Fruit fly (Drosophila melanogaster) whole organism, embryonic: ENCODE measurements around the gene c12.1.

ENCODE experiments used
- Aef1 ChIP-seq: fragments of 200-800 bp; sonication (Bioruptor generic); IDR thresholded peaks from 3 replicates; pipeline ENCODE4 v1.3.6; 2022; ENCODE audit warnings: missing biosample characterization, missing genetic modification characterization
- CG10366 ChIP-seq: fragments of 200-800 bp; sonication (Bioruptor generic); IDR thresholded peaks from 2 replicates; pipeline ENCODE4 v1.3.6; 2022; ENCODE audit warnings: missing biosample characterization, missing genetic modification characterization
- CG10979 ChIP-seq: fragments of 200-800 bp; sonication (Bioruptor generic); optimal IDR thresholded peaks from 2 replicates; lab custom pipeline; 2018; ENCODE audit warnings: missing biosample characterization, mild to moderate bottlenecking, missing genetic modification characterization, moderate library complexity
- CG12744 ChIP-seq: fragments of 200-800 bp; sonication (Bioruptor generic); optimal IDR thresholded peaks from 2 replicates; lab custom pipeline; 2016; ENCODE audit warnings: missing biosample characterization, missing genetic modification characterization
- CG14965 ChIP-seq: fragments of 200-800 bp; sonication (Bioruptor generic); optimal IDR thresholded peaks from 2 replicates; lab custom pipeline; 2016; ENCODE audit warnings: missing biosample characterization, missing genetic modification characterization, borderline replicate concordance
- CG15269 ChIP-seq: fragments of 200-800 bp; sonication (Bioruptor generic); optimal IDR thresholded peaks from 2 replicates; lab custom pipeline; 2018; ENCODE audit warnings: missing biosample characterization, mild to moderate bottlenecking, missing genetic modification characterization, moderate library complexity
- CG15696 ChIP-seq: fragments of 200-800 bp; sonication (Bioruptor generic); optimal IDR thresholded peaks from 2 replicates; lab custom pipeline; 2019; ENCODE audit warnings: missing biosample characterization, mild to moderate bottlenecking, missing genetic modification characterization, moderate library complexity
- CG18599 ChIP-seq: fragments of 200-800 bp; sonication (Bioruptor generic); optimal IDR thresholded peaks from 3 replicates; lab custom pipeline; 2017; ENCODE audit warnings: missing biosample characterization, missing genetic modification characterization, mild to moderate bottlenecking, moderate library complexity, missing genetic modification reagents
- CG18619 ChIP-seq: fragments of 200-800 bp; sonication (Bioruptor generic); optimal IDR thresholded peaks from 3 replicates; lab custom pipeline; 2017; ENCODE audit warnings: missing biosample characterization, mild to moderate bottlenecking, missing genetic modification characterization
- CG3847 ChIP-seq: fragments of 200-800 bp; sonication (Bioruptor generic); IDR thresholded peaks from 2 replicates; pipeline ENCODE4 v1.3.6; 2022; ENCODE audit warnings: missing biosample characterization, missing genetic modification characterization
- CG5953 ChIP-seq: fragments of 200-800 bp; sonication (Bioruptor generic); IDR thresholded peaks from 2 replicates; pipeline ENCODE4 v1.3.6; 2022; ENCODE audit warnings: missing biosample characterization, missing genetic modification characterization
- CG7786 ChIP-seq: fragments of 200-800 bp; sonication (Bioruptor generic); optimal IDR thresholded peaks from 2 replicates; lab custom pipeline; 2016; ENCODE audit warnings: missing biosample characterization, missing genetic modification characterization
- CG8388 ChIP-seq: fragments of 200-800 bp; sonication (Bioruptor generic); optimal IDR thresholded peaks from 2 replicates; lab custom pipeline; 2019; ENCODE audit warnings: missing biosample characterization, mild to moderate bottlenecking, missing genetic modification characterization, moderate library complexity
- CG9727 ChIP-seq: fragments of 200-800 bp; sonication (Bioruptor generic); optimal IDR thresholded peaks from 3 replicates; lab custom pipeline; 2017; ENCODE audit warnings: missing biosample characterization, mild to moderate bottlenecking, missing genetic modification characterization
- CG9932 ChIP-seq: fragments of 200-800 bp; sonication (Bioruptor generic); IDR thresholded peaks from 2 replicates; pipeline ENCODE4 v1.3.6; 2022; ENCODE audit warnings: missing biosample characterization, missing genetic modification characterization
- CkIIα-i1 ChIP-seq: fragments of 200-800 bp; sonication (Bioruptor generic); IDR thresholded peaks from 2 replicates; pipeline ENCODE4 v1.3.6; 2022; ENCODE audit warnings: missing biosample characterization, missing genetic modification characterization
- D19B ChIP-seq: fragments of 200-800 bp; sonication (Bioruptor generic); optimal IDR thresholded peaks from 2 replicates; lab custom pipeline; 2017; ENCODE audit warnings: missing biosample characterization, mild to moderate bottlenecking, missing genetic modification characterization
- Deaf1 ChIP-seq: fragments of 200-800 bp; optimal IDR thresholded peaks from 3 replicates; lab custom pipeline; 2019; ENCODE audit warnings: missing biosample characterization, mild to moderate bottlenecking, missing genetic modification characterization, moderate library complexity
- E2f1 ChIP-seq: fragments of 200-800 bp; sonication (Bioruptor generic); IDR thresholded peaks from 2 replicates; pipeline ENCODE4 v1.3.6; 2022; ENCODE audit warnings: missing biosample characterization, missing genetic modification characterization
- HLHmδ ChIP-seq: fragments of 200-800 bp; sonication (Bioruptor generic); optimal IDR thresholded peaks from 2 replicates; lab custom pipeline; 2018; ENCODE audit warnings: missing biosample characterization, mild to moderate bottlenecking, missing genetic modification characterization, moderate library complexity
- Hmx ChIP-seq: fragments of 200-800 bp; sonication (Bioruptor generic); optimal IDR thresholded peaks from 2 replicates; lab custom pipeline; 2016; ENCODE audit warnings: missing biosample characterization, missing genetic modification characterization
- Hr39 ChIP-seq: fragments of >200 bp; optimal IDR thresholded peaks from 2 replicates; lab custom pipeline; 2017
- Max ChIP-seq: fragments of 200-800 bp; sonication (Bioruptor generic); optimal IDR thresholded peaks from 2 replicates; lab custom pipeline; 2016; ENCODE audit warnings: missing biosample characterization, mild to moderate bottlenecking, missing genetic modification characterization
- Meics ChIP-seq: fragments of 200-800 bp; sonication (Bioruptor generic); optimal IDR thresholded peaks from 2 replicates; lab custom pipeline; 2017; ENCODE audit warnings: missing biosample characterization, mild to moderate bottlenecking, missing genetic modification characterization
- Nf-YC ChIP-seq: fragments of 200-800 bp; optimal IDR thresholded peaks from 3 replicates; lab custom pipeline; 2019; ENCODE audit warnings: missing biosample characterization, mild to moderate bottlenecking, missing genetic modification characterization, moderate library complexity
- Ptx1 ChIP-seq: fragments of 200-800 bp; sonication (Bioruptor generic); IDR thresholded peaks from 2 replicates; pipeline ENCODE4 v1.3.6; 2022; ENCODE audit warnings: missing biosample characterization, missing genetic modification characterization
- Spps ChIP-seq: fragments of 200-800 bp; sonication (Bioruptor generic); optimal IDR thresholded peaks from 2 replicates; lab custom pipeline; 2018; ENCODE audit warnings: missing biosample characterization, mild to moderate bottlenecking, missing genetic modification characterization
- Trl ChIP-seq, 3 experiments: fragments of >200 bp in 2 of 3; fragments of 200-800 bp in 1 of 3; sonication (Bioruptor generic) in 1 of 3; optimal IDR thresholded peaks; 2 replicates in 1 of 3; 3 replicates in 2 of 3; lab custom pipeline; 2016 to 2017; ENCODE audit warnings: missing biosample characterization in 1 of 3, missing genetic modification characterization in 1 of 3
- az2 ChIP-seq: fragments of 200-800 bp; sonication (Bioruptor generic); optimal IDR thresholded peaks from 3 replicates; lab custom pipeline; 2016; ENCODE audit warnings: missing biosample characterization, missing genetic modification characterization
- bcd ChIP-seq: fragments of 200-800 bp; sonication (Bioruptor generic); optimal IDR thresholded peaks from 2 replicates; lab custom pipeline; 2017; ENCODE audit warnings: missing biosample characterization, mild to moderate bottlenecking, missing genetic modification characterization
- bsh ChIP-seq, 2 experiments: fragments of 200-800 bp; sonication (Bioruptor generic); optimal IDR thresholded peaks; 2 replicates each; lab custom pipeline; 2017 to 2018; ENCODE audit warnings: mild to moderate bottlenecking in 2 of 2, missing biosample characterization in 2 of 2, missing genetic modification characterization in 2 of 2, moderate library complexity in 1 of 2
- cato ChIP-seq: fragments of 200-800 bp; sonication (Bioruptor generic); optimal IDR thresholded peaks from 2 replicates; lab custom pipeline; 2016; ENCODE audit warnings: missing biosample characterization, missing genetic modification characterization, borderline replicate concordance
- cg ChIP-seq: fragments of 200-800 bp; sonication (Bioruptor generic); optimal IDR thresholded peaks from 3 replicates; lab custom pipeline; 2019; ENCODE audit warnings: missing biosample characterization, mild to moderate bottlenecking, missing genetic modification characterization, moderate library complexity
- chm ChIP-seq: fragments of 200-800 bp; sonication (Bioruptor generic); IDR thresholded peaks from 2 replicates; pipeline ENCODE4 v1.3.6; 2022; ENCODE audit warnings: missing biosample characterization, missing genetic modification characterization
- croc ChIP-seq: fragments of 200-800 bp; sonication (Bioruptor generic); conservative IDR thresholded peaks from 3 replicates; pipeline ENCODE4 v1.3.6; 2022; ENCODE audit warnings: missing biosample characterization, missing genetic modification characterization
- gsb-n ChIP-seq: fragments of 200-800 bp; sonication (Bioruptor generic); optimal IDR thresholded peaks from 3 replicates; lab custom pipeline; 2018; ENCODE audit warnings: missing biosample characterization, mild to moderate bottlenecking, missing genetic modification characterization
- ind ChIP-seq: fragments of 200-800 bp; sonication (Bioruptor generic); optimal IDR thresholded peaks from 3 replicates; lab custom pipeline; 2016; ENCODE audit warnings: missing biosample characterization, missing genetic modification characterization
- jing ChIP-seq: fragments of 200-800 bp; sonication (Bioruptor generic); optimal IDR thresholded peaks from 2 replicates; lab custom pipeline; 2018; ENCODE audit warnings: missing biosample characterization, mild to moderate bottlenecking, missing genetic modification characterization
- jumu ChIP-seq: fragments of 200-800 bp; sonication (Bioruptor generic); optimal IDR thresholded peaks from 3 replicates; lab custom pipeline; 2016; ENCODE audit warnings: missing biosample characterization, missing genetic modification characterization
- kay ChIP-seq: fragments of 200-800 bp; sonication (Bioruptor generic); optimal IDR thresholded peaks from 2 replicates; lab custom pipeline; 2016; ENCODE audit warnings: missing biosample characterization, missing genetic modification characterization
- mld ChIP-seq: fragments of 200-800 bp; sonication (Bioruptor generic); IDR thresholded peaks from 3 replicates; pipeline ENCODE4 v1.3.6; 2022; ENCODE audit warnings: missing biosample characterization, missing genetic modification characterization; ENCODE audit not compliant: partially characterized antibody
- p53 ChIP-seq: fragments of 200-800 bp; sonication (Bioruptor generic); optimal IDR thresholded peaks from 2 replicates; lab custom pipeline; 2016; ENCODE audit warnings: missing biosample characterization, missing genetic modification characterization
- pho ChIP-seq: fragments of 200-800 bp; sonication (Bioruptor generic); optimal IDR thresholded peaks from 2 replicates; lab custom pipeline; 2016; ENCODE audit warnings: missing biosample characterization, missing genetic modification characterization
- pum ChIP-seq: fragments of 200-800 bp; sonication (Bioruptor generic); optimal IDR thresholded peaks from 2 replicates; lab custom pipeline; 2016; ENCODE audit warnings: missing biosample characterization, missing genetic modification characterization
- stc ChIP-seq: fragments of 200-800 bp; sonication (Bioruptor generic); IDR thresholded peaks from 2 replicates; pipeline ENCODE4 v1.3.6; 2022; ENCODE audit warnings: missing biosample characterization, missing genetic modification characterization
- tio ChIP-seq: fragments of 200-800 bp; sonication (Bioruptor generic); optimal IDR thresholded peaks from 2 replicates; lab custom pipeline; 2017; ENCODE audit warnings: missing biosample characterization, missing genetic modification characterization, inconsistent platforms
- trem ChIP-seq: fragments of 200-800 bp; optimal IDR thresholded peaks from 3 replicates; lab custom pipeline; 2019; ENCODE audit warnings: missing biosample characterization, mild to moderate bottlenecking, missing genetic modification characterization, moderate library complexity

The c12.1 gene

DNA sequence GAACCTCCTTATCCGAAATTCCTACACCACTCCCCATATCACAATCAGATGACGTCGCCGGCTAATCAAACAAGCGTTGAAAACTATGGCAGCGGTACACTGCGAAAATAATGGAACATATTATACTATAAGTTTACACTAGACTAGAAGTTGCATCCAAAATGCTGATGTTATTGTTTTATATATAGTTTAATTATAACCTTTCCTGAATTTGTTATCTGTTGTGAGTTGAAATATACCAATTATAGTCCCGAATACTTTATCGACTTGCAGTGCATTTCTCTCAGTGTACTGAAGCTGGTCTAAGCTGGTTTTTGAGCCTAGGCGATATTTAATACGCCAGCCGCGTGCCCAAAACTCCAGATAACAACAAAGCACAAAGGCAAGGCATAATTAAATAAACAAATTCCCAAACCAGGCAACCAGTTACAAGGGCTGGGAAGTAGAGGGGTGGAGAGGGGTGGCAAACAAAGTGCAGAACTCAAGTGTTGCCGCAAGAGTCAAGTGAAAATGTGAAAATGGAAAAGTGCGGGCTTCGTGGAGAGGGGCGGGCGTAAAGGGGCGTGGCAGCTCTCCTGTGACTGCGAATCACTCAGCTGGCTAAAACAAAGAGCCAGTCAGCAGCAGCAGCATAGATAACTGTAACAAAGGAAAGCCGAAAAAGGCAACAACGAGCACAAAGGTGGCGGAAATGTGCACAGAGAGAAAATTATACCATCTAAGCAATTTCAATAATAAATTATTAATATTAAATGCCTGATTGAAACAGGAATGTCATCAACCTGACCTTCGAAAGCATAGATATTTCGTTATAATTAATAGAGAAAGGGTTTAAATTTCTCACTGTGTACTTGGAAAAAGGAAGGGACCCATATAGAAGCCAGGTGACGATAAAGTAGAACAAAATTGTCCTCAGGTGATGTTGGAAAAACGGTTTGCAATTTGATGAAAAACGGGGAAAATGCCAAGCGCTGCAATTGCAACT, 33.4 kb upstream of the c12.1 start (continued):
- TF ChIP-seq cato (GFP tag; lab: Kevin White, UChicago) (peak; percentile 57), stc (GFP tag; lab: Robert Waterston, UW) (peak; percentile 81), Max (GFP tag; lab: Kevin White, UChicago) (peak; percentile 80), jumu (peak; percentile 57), az2 (GFP tag; lab: Kevin White, UChicago) (peak; percentile 75), CG14965 (no peak), Spps (tag; lab: Kevin White, UChicago) (peak; percentile 13), CkIIα-i1 (GFP tag; lab: Robert Waterston, UW) (0 out of 2 replicates have a peak, but pooled peaks have one; percentile 43), tio (GFP tag; lab: Kevin White, UChicago) (peak; percentile 55), chm (GFP tag; lab: Robert Waterston, UW) (peak; percentile 71), Hr39 (lab: Kevin White, UChicago) (no peak), cg (GFP tag; lab: Kevin White, UChicago) (no peak)

dm6 chrX:9350309-9350708, 31.3 kb upstream of the c12.1 start:
- TF ChIP-seq CG18599 (GFP tag; lab: Kevin White, UChicago) (peak; percentile 65), CG5953 (GFP tag; lab: Robert Waterston, UW) (no peak), pum (GFP tag; lab: Kevin White, UChicago) (no peak), CG15696 (tag; lab: Kevin White, UChicago) (peak; percentile 4), CG10366 (GFP tag; lab: Robert Waterston, UW) (peak; percentile 40; the same call in 1 of the 2 replicates), Max (GFP tag; lab: Kevin White, UChicago) (no peak), trem (peak; percentile 17), Meics (GFP tag; lab: Kevin White, UChicago) (peak; percentile 64), Aef1 (no peak), CG3847 (GFP tag; lab: Robert Waterston, UW) (peak; percentile 42; the same call in 1 of the 2 replicates), CG15269 (tag; lab: Kevin White, UChicago) (peak; percentile 71), bcd (peak; percentile 16), Trl (optimal IDR thresholded peaks at IDR 0.05; lab: Kevin White, UChicago) (no peak), Trl (GFP tag; optimal IDR thresholded peaks at IDR 0.05; lab: Kevin White, UChicago) (no peak), gsb-n (tag; lab: Kevin White, UChicago) (peak; percentile 27), Deaf1 (peak; percentile 25), p53 (no peak), D19B (GFP tag; lab: Kevin White, UChicago) (no peak), E2f1 (peak; percentile 40; the same call in 1 of the 2 replicates), bsh (GFP tag; optimal IDR thresholded peaks at IDR 0.05; lab: Kevin White, UChicago) (peak in 1 of 2 experiments; percentile 65), jing (no peak), Hmx (GFP tag; lab: Kevin White, UChicago) (no peak), CG18619 (peak; percentile 24), mld (GFP tag; lab: Robert Waterston, UW) (no peak), kay (GFP tag; lab: Kevin White, UChicago) (no peak), HLHmδ (GFP tag; lab: Kevin White, UChicago) (no peak), CG10979 (tag; lab: Kevin White, UChicago) (peak; percentile 57), Nf-YC (peak; percentile 7), croc (GFP tag; lab: Robert Waterston, UW) (no peak), Ptx1 (GFP tag; lab: Robert Waterston, UW) (peak; percentile 64), CG8388 (GFP tag; lab: Kevin White, UChicago) (peak; percentile 59), CG12744 (no peak), ind (peak; percentile 18), pho (GFP tag; lab: Kevin White, UChicago) (no peak), CG9932 (GFP tag; lab: Robert Waterston, UW) (peak; percentile 35; the same call in 1 of the 2 replicates), CG9727 (GFP tag; lab: Kevin White, UChicago) (peak; percentile 23), CG7786 (no peak)
